Fruit fly (Drosophila melanogaster) S2 (cell line): ENCODE results near the gene hiro.

Source experiments
- CG8478 ChIP-seq: fragments of >200 bp; optimal IDR thresholded peaks from 2 replicates; lab custom pipeline; 2018
- CTCF ChIP-seq, 2 experiments: fragments of >200 bp; optimal IDR thresholded peaks; 2 replicates each; lab custom pipeline; 2018

DNA sequence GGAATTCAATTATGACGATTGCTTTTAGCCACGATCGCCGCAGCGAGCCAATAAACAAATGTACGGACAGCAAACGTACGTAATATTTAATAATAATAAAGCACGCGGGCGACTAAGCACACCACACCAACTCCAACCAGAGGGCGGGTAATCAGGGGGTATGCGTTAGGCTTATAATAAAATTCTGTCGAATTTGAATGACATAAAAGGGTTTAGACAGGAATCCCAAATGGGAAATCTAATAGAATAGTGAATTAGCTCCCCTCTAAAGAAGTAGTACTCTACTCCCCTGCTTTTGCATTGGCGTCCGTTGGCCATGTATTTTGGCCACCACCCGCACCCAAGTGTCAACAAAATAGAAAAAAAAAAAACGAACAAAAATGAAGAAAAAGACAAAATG is 34.6 kb upstream of the hiro start:
- TF ChIP-seq CG8478 (lab: Kevin White, UChicago) (no peak), CTCF (optimal IDR thresholded peaks at IDR 0.05; lab: Kevin White, UChicago) (no peak)
